Fruit fly (Drosophila melanogaster) whole organism, pupa: ENCODE measurements around the gene hiw.

Experiments used
- CG15710 ChIP-seq: fragments of 200-800 bp; sonication (Bioruptor generic); optimal IDR thresholded peaks from 2 replicates; lab custom pipeline; 2018; ENCODE audit warnings: missing biosample characterization, mild to moderate bottlenecking, missing genetic modification characterization, moderate library complexity
- CG8159 ChIP-seq: fragments of 200-800 bp; sonication (Bioruptor generic); optimal IDR thresholded peaks from 3 replicates; lab custom pipeline; 2018; ENCODE audit warnings: missing biosample characterization, mild to moderate bottlenecking, missing genetic modification characterization, moderate library complexity
- CG8301 ChIP-seq: fragments of 200-800 bp; sonication (Bioruptor generic); optimal IDR thresholded peaks from 2 replicates; lab custom pipeline; 2018; ENCODE audit warnings: missing biosample characterization, mild to moderate bottlenecking, missing genetic modification characterization
- D1 ChIP-seq: fragments of 200-800 bp; sonication (Bioruptor generic); optimal IDR thresholded peaks from 2 replicates; lab custom pipeline; 2018; ENCODE audit warnings: missing biosample characterization, mild to moderate bottlenecking, missing genetic modification characterization, moderate library complexity
- EcR ChIP-seq: fragments of 200-800 bp; sonication (Bioruptor generic); optimal IDR thresholded peaks from 3 replicates; lab custom pipeline; 2019; ENCODE audit warnings: missing biosample characterization, missing genetic modification characterization, mild to moderate bottlenecking, moderate library complexity, missing genetic modification reagents
- Ets98B ChIP-seq: fragments of 200-800 bp; sonication (Bioruptor generic); IDR thresholded peaks from 2 replicates; pipeline ENCODE4 v1.3.6; 2022; ENCODE audit warnings: missing biosample characterization, missing genetic modification characterization
- rn ChIP-seq: fragments of 200-800 bp; sonication (Bioruptor generic); IDR thresholded peaks from 2 replicates; pipeline ENCODE4 v1.3.6; 2022; ENCODE audit warnings: missing biosample characterization, missing genetic modification characterization

- TF ChIP-seq rn (no peak), D1 (tag; lab: Kevin White, UChicago) (no peak), EcR (GFP tag; lab: Kevin White, UChicago) (no peak), CG15710 (tag; lab: Kevin White, UChicago) (no peak), CG8159 (tag; lab: Kevin White, UChicago) (no peak), Ets98B (no peak), CG8301 (tag; lab: Kevin White, UChicago) (no peak)
Measured at dm6 chrX:15111888-15112287, 48.7 kb upstream of the hiw start.
